Fruit fly (Drosophila melanogaster) whole organism, embryonic: ENCODE measurements around the gene CG13314.

Experiments
- Adf1 ChIP-seq: fragments of 200-800 bp; sonication (Bioruptor generic); IDR thresholded peaks from 2 replicates; pipeline ENCODE4 v1.3.6; 2022; ENCODE audit warnings: missing biosample characterization, missing genetic modification characterization
- B-H2 ChIP-seq: fragments of 200-800 bp; sonication (Bioruptor generic); optimal IDR thresholded peaks from 2 replicates; lab custom pipeline; 2018; ENCODE audit warnings: missing biosample characterization, mild to moderate bottlenecking, missing genetic modification characterization
- Bgb ChIP-seq: fragments of 200-800 bp; sonication (Bioruptor generic); IDR thresholded peaks from 2 replicates; pipeline ENCODE4 v1.3.6; 2022; ENCODE audit warnings: missing biosample characterization, missing genetic modification characterization; ENCODE audit not compliant: partially characterized antibody
- Blimp-1 ChIP-seq: fragments of 200-800 bp; sonication (Bioruptor generic); optimal IDR thresholded peaks from 3 replicates; lab custom pipeline; 2018; ENCODE audit warnings: missing biosample characterization, missing genetic modification characterization, mild to moderate bottlenecking, moderate library complexity, missing genetic modification reagents
- C15 ChIP-seq: fragments of 200-800 bp; sonication (Bioruptor generic); IDR thresholded peaks from 3 replicates; pipeline ENCODE4 v1.3.6; 2022; ENCODE audit warnings: missing biosample characterization, missing genetic modification characterization
- CG10959 ChIP-seq: fragments of 200-800 bp; sonication (Bioruptor generic); IDR thresholded peaks from 2 replicates; pipeline ENCODE4 v1.3.6; 2022; ENCODE audit warnings: missing biosample characterization, missing genetic modification characterization
- CG11085 ChIP-seq: fragments of 200-800 bp; sonication (Bioruptor generic); IDR thresholded peaks from 2 replicates; pipeline ENCODE4 v1.3.6; 2022; ENCODE audit warnings: missing biosample characterization, missing genetic modification characterization
- CG11398 ChIP-seq: fragments of 200-800 bp; sonication (Bioruptor generic); optimal IDR thresholded peaks from 2 replicates; lab custom pipeline; 2016; ENCODE audit warnings: missing biosample characterization, missing genetic modification characterization
- CG12071 ChIP-seq: fragments of 200-800 bp; sonication (Bioruptor generic); optimal IDR thresholded peaks from 3 replicates; lab custom pipeline; 2018; ENCODE audit warnings: missing biosample characterization, mild to moderate bottlenecking, missing genetic modification characterization
- CG14965 ChIP-seq: fragments of 200-800 bp; sonication (Bioruptor generic); optimal IDR thresholded peaks from 2 replicates; lab custom pipeline; 2016; ENCODE audit warnings: missing biosample characterization, missing genetic modification characterization, borderline replicate concordance
- CG15011 ChIP-seq: fragments of 200-800 bp; sonication (Bioruptor generic); optimal IDR thresholded peaks from 3 replicates; lab custom pipeline; 2018; ENCODE audit warnings: missing biosample characterization, mild to moderate bottlenecking, missing genetic modification characterization
- CG1603 ChIP-seq: fragments of 200-800 bp; sonication (Bioruptor generic); optimal IDR thresholded peaks from 2 replicates; lab custom pipeline; 2019; ENCODE audit warnings: missing biosample characterization, mild to moderate bottlenecking, missing genetic modification characterization, moderate library complexity
- CG17612 ChIP-seq: fragments of 200-800 bp; sonication (Bioruptor generic); IDR thresholded peaks from 2 replicates; pipeline ENCODE4 v1.3.6; 2022; ENCODE audit warnings: missing biosample characterization, missing genetic modification characterization
- CG2875 ChIP-seq: fragments of 200-800 bp; sonication (Bioruptor generic); optimal IDR thresholded peaks from 2 replicates; lab custom pipeline; 2017; ENCODE audit warnings: missing biosample characterization, mild to moderate bottlenecking, missing genetic modification characterization, missing genetic modification reagents
- CG30020 ChIP-seq: fragments of 200-800 bp; optimal IDR thresholded peaks from 2 replicates; lab custom pipeline; 2019; ENCODE audit warnings: missing biosample characterization, mild to moderate bottlenecking, missing genetic modification characterization, moderate library complexity
- CG3065 ChIP-seq: fragments of 200-800 bp; sonication (Bioruptor generic); optimal IDR thresholded peaks from 2 replicates; lab custom pipeline; 2016; ENCODE audit warnings: missing biosample characterization, missing genetic modification characterization
- CG42726 ChIP-seq: fragments of 200-800 bp; sonication (Bioruptor generic); IDR thresholded peaks from 2 replicates; pipeline ENCODE4 v1.3.6; 2022; ENCODE audit warnings: missing biosample characterization, missing genetic modification characterization; ENCODE audit not compliant: partially characterized antibody
- CG6689 ChIP-seq: fragments of 200-800 bp; sonication (Bioruptor generic); IDR thresholded peaks from 2 replicates; pipeline ENCODE4 v1.3.6; 2022; ENCODE audit warnings: missing biosample characterization, missing genetic modification characterization
- CG9609 ChIP-seq: fragments of 200-800 bp; sonication (Bioruptor generic); optimal IDR thresholded peaks from 3 replicates; lab custom pipeline; 2016; ENCODE audit warnings: missing biosample characterization, missing genetic modification characterization
- CG9876 ChIP-seq: fragments of 200-800 bp; sonication (Bioruptor generic); optimal IDR thresholded peaks from 2 replicates; lab custom pipeline; 2016; ENCODE audit warnings: missing biosample characterization, missing genetic modification characterization
- Dbx ChIP-seq: fragments of 200-800 bp; sonication (Bioruptor generic); IDR thresholded peaks from 3 replicates; pipeline ENCODE4 v1.3.6; 2022; ENCODE audit warnings: missing biosample characterization, missing genetic modification characterization
- Eip74EF ChIP-seq, 2 experiments: fragments of 200-800 bp in 1 of 2; fragments of >200 bp in 1 of 2; sonication (Bioruptor generic) in 1 of 2; optimal IDR thresholded peaks; 2 replicates each; lab custom pipeline; 2017 to 2019; ENCODE audit warnings: missing biosample characterization in 2 of 2, missing genetic modification characterization in 2 of 2, mild to moderate bottlenecking in 1 of 2, moderate library complexity in 1 of 2
- GATAe ChIP-seq: fragments of 200-800 bp; sonication (Bioruptor generic); conservative IDR thresholded peaks from 2 replicates; pipeline ENCODE4 v1.3.6; 2022; ENCODE audit warnings: missing biosample characterization, missing genetic modification characterization
- HLH3B ChIP-seq: fragments of 200-800 bp; sonication (Bioruptor generic); IDR thresholded peaks from 2 replicates; pipeline ENCODE4 v1.3.6; 2022; ENCODE audit warnings: missing biosample characterization, missing genetic modification characterization
- Hey ChIP-seq: fragments of 200-800 bp; sonication (Bioruptor generic); optimal IDR thresholded peaks from 3 replicates; lab custom pipeline; 2018; ENCODE audit warnings: missing biosample characterization, mild to moderate bottlenecking, missing genetic modification characterization
- Nf-YA ChIP-seq: fragments of 200-800 bp; sonication (Bioruptor generic); IDR thresholded peaks from 2 replicates; pipeline ENCODE4 v1.3.6; 2022; ENCODE audit warnings: missing biosample characterization, missing genetic modification characterization
- Nf-YC ChIP-seq: fragments of 200-800 bp; optimal IDR thresholded peaks from 3 replicates; lab custom pipeline; 2019; ENCODE audit warnings: missing biosample characterization, mild to moderate bottlenecking, missing genetic modification characterization, moderate library complexity
- Oli ChIP-seq: fragments of 200-800 bp; sonication (Bioruptor generic); optimal IDR thresholded peaks from 2 replicates; lab custom pipeline; 2018; ENCODE audit warnings: missing biosample characterization, mild to moderate bottlenecking, missing genetic modification characterization, moderate library complexity
- Sox102F ChIP-seq: fragments of 200-800 bp; sonication (Bioruptor generic); optimal IDR thresholded peaks from 2 replicates; lab custom pipeline; 2018; ENCODE audit warnings: missing biosample characterization, mild to moderate bottlenecking, missing genetic modification characterization, moderate library complexity
- Tbp ChIP-seq: fragments of >200 bp; optimal IDR thresholded peaks from 2 replicates; lab custom pipeline; 2018; ENCODE audit warnings: missing biosample characterization, missing genetic modification characterization
- YL-1 ChIP-seq: fragments of 200-800 bp; sonication (Bioruptor generic); optimal IDR thresholded peaks from 3 replicates; lab custom pipeline; 2017; ENCODE audit warnings: missing biosample characterization, mild to moderate bottlenecking, missing genetic modification characterization
- abd-A ChIP-seq: fragments of 200-800 bp; sonication (Bioruptor generic); optimal IDR thresholded peaks from 3 replicates; lab custom pipeline; 2019; ENCODE audit warnings: missing biosample characterization, mild to moderate bottlenecking, missing genetic modification characterization, moderate library complexity
- aop ChIP-seq: fragments of 200-800 bp; sonication (Bioruptor generic); IDR thresholded peaks from 2 replicates; pipeline ENCODE4 v1.3.6; 2022; ENCODE audit warnings: missing biosample characterization, missing genetic modification characterization
- bcd ChIP-seq: fragments of 200-800 bp; sonication (Bioruptor generic); optimal IDR thresholded peaks from 2 replicates; lab custom pipeline; 2017; ENCODE audit warnings: missing biosample characterization, mild to moderate bottlenecking, missing genetic modification characterization
- br ChIP-seq: fragments of >200 bp; optimal IDR thresholded peaks from 2 replicates; lab custom pipeline; 2017
- caup ChIP-seq: fragments of 200-800 bp; sonication (Bioruptor generic); optimal IDR thresholded peaks from 3 replicates; lab custom pipeline; 2017; ENCODE audit warnings: missing biosample characterization, mild to moderate bottlenecking, missing genetic modification characterization, moderate library complexity; ENCODE audit not compliant: severe bottlenecking
- chif ChIP-seq, 2 experiments: fragments of 200-800 bp; sonication (Bioruptor generic); optimal IDR thresholded peaks; 3 replicates each; lab custom pipeline; 2016; ENCODE audit warnings: missing biosample characterization in 2 of 2, missing genetic modification characterization in 2 of 2
- ci ChIP-seq: fragments of 200-800 bp; sonication (Bioruptor generic); IDR thresholded peaks from 3 replicates; pipeline ENCODE4 v1.3.6; 2022; ENCODE audit warnings: missing biosample characterization, missing genetic modification characterization
- dpn ChIP-seq, 2 experiments: fragments of 200-800 bp; sonication (Bioruptor generic); optimal IDR thresholded peaks; 3 replicates each; lab custom pipeline; 2016; ENCODE audit warnings: missing biosample characterization in 2 of 2, missing genetic modification characterization in 2 of 2
- exex ChIP-seq: fragments of 200-800 bp; sonication (Bioruptor generic); optimal IDR thresholded peaks from 4 replicates; lab custom pipeline; 2018; ENCODE audit warnings: missing biosample characterization, mild to moderate bottlenecking, missing genetic modification characterization, moderate library complexity
- fd102C ChIP-seq: fragments of 200-800 bp; sonication (Bioruptor generic); optimal IDR thresholded peaks from 2 replicates; lab custom pipeline; 2018; ENCODE audit warnings: missing biosample characterization, mild to moderate bottlenecking, missing genetic modification characterization, moderate library complexity
- klu ChIP-seq: fragments of 200-800 bp; sonication (Bioruptor generic); IDR thresholded peaks from 2 replicates; pipeline ENCODE4 v1.3.6; 2022; ENCODE audit warnings: missing biosample characterization, missing genetic modification characterization
- luna ChIP-seq: fragments of 200-800 bp; sonication (Bioruptor generic); optimal IDR thresholded peaks from 2 replicates; lab custom pipeline; 2016; ENCODE audit warnings: missing biosample characterization, missing genetic modification characterization
- maf-S ChIP-seq: fragments of 200-800 bp; sonication (Bioruptor generic); optimal IDR thresholded peaks from 2 replicates; lab custom pipeline; 2016; ENCODE audit warnings: missing biosample characterization, missing genetic modification characterization
- nom ChIP-seq: fragments of 200-800 bp; sonication (Bioruptor generic); optimal IDR thresholded peaks from 2 replicates; lab custom pipeline; 2017; ENCODE audit warnings: missing biosample characterization, missing genetic modification characterization, mild to moderate bottlenecking, moderate library complexity, missing genetic modification reagents
- oc ChIP-seq: fragments of 200-800 bp; sonication (Bioruptor generic); optimal IDR thresholded peaks from 2 replicates; lab custom pipeline; 2018; ENCODE audit warnings: missing biosample characterization, mild to moderate bottlenecking, missing genetic modification characterization, moderate library complexity
- p53 ChIP-seq: fragments of 200-800 bp; sonication (Bioruptor generic); optimal IDR thresholded peaks from 2 replicates; lab custom pipeline; 2016; ENCODE audit warnings: missing biosample characterization, missing genetic modification characterization
- pan ChIP-seq, 4 experiments: fragments of >200 bp in 3 of 4; fragments of 200-800 bp in 1 of 4; sonication (Bioruptor generic) in 1 of 4; optimal IDR thresholded peaks in 3 of 4; IDR thresholded peaks in 1 of 4; 2 replicates each; pipeline versions ENCODE4 v1.3.6 to Lab custom; 2017 to 2022; ENCODE audit warnings: missing biosample characterization in 2 of 4, missing genetic modification characterization in 2 of 4, mixed read lengths in 1 of 4
- pho ChIP-seq: fragments of 200-800 bp; sonication (Bioruptor generic); optimal IDR thresholded peaks from 2 replicates; lab custom pipeline; 2016; ENCODE audit warnings: missing biosample characterization, missing genetic modification characterization
- pnt ChIP-seq: fragments of 200-800 bp; sonication (Bioruptor generic); optimal IDR thresholded peaks from 3 replicates; lab custom pipeline; 2016; ENCODE audit warnings: missing biosample characterization, missing genetic modification characterization
- rib ChIP-seq: fragments of 200-800 bp; sonication (Bioruptor generic); IDR thresholded peaks from 2 replicates; pipeline ENCODE4 v1.3.6; 2022; ENCODE audit warnings: missing biosample characterization, missing genetic modification characterization

The CG13314 gene

DNA sequence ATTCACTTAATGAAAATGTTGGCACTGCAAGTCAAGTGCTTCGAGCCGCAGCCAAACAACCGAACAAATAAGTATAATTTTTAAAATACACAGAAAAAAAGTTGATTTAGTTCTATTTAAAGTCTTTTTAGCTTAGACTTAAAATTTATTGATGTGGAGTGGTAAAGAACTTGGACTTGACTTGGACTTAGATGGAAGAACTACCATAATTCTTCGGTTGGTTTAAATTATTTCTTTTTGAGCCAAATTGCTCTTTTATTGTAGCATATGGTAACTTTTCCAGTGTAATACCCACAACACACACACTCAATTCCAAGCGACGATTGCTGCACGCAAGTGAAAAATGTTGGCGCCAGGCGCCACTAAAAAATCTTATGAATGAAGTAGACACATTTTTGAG lies 46.5 kb downstream of the CG13314 start (continued):
- TF ChIP-seq caup = no peak
- no peak for TF ChIP-seq maf-S (GFP tag; lab: Kevin White, UChicago)
- TF ChIP-seq CG1603 (tag; lab: Kevin White, UChicago) = peak; percentile 57
- no peak for TF ChIP-seq br (lab: Kevin White, UChicago)
- peak; percentile 6 for TF ChIP-seq CG2875
- TF ChIP-seq C15 (GFP tag; lab: Robert Waterston, UW) = no peak
- TF ChIP-seq chif (GFP tag; optimal IDR thresholded peaks at IDR 0.05; lab: Kevin White, UChicago) = peak; percentile 25 to 63
- TF ChIP-seq Tbp (GFP tag; lab: Kevin White, UChicago) = no peak
- no peak for TF ChIP-seq pho (GFP tag; lab: Kevin White, UChicago)
- no peak for TF ChIP-seq klu
- no peak for TF ChIP-seq B-H2 (GFP tag; lab: Kevin White, UChicago)
- no peak for TF ChIP-seq CG17612 (GFP tag; lab: Robert Waterston, UW)
- no peak for TF ChIP-seq Eip74EF (GFP tag; optimal IDR thresholded peaks at IDR 0.05; lab: Kevin White, UChicago)
- no peak for TF ChIP-seq p53 (GFP tag; lab: Kevin White, UChicago)
- TF ChIP-seq HLH3B (GFP tag; lab: Robert Waterston, UW) = peak; percentile 59; the same call in 1 of the 2 replicates
- peak; percentile 38 for TF ChIP-seq CG9609 (GFP tag; lab: Kevin White, UChicago)
- TF ChIP-seq CG12071 (GFP tag; lab: Kevin White, UChicago) = no peak
- TF ChIP-seq Adf1 = no peak
- TF ChIP-seq Nf-YC (tag; lab: Kevin White, UChicago) = no peak
- TF ChIP-seq CG3065 (GFP tag; lab: Kevin White, UChicago) = no peak
- TF ChIP-seq CG42726 (GFP tag; lab: Robert Waterston, UW) = no peak
- TF ChIP-seq CG11398 (GFP tag; lab: Kevin White, UChicago) = peak; percentile 8
- no peak for TF ChIP-seq oc
- TF ChIP-seq Bgb (GFP tag; lab: Robert Waterston, UW) = no peak
- peak; percentile 62; the same call in 1 of the 3 replicates for TF ChIP-seq ci
- TF ChIP-seq Nf-YA = no peak
- TF ChIP-seq dpn (GFP tag; optimal IDR thresholded peaks at IDR 0.05; lab: Kevin White, UChicago) = peak; percentile 33 to 48
- TF ChIP-seq CG30020 = no peak
- no peak for TF ChIP-seq CG9876 (GFP tag; lab: Kevin White, UChicago)
- TF ChIP-seq rib (GFP tag; lab: Robert Waterston, UW) = no peak
- no peak for TF ChIP-seq aop (GFP tag; lab: Robert Waterston, UW)
- TF ChIP-seq CG14965 (GFP tag; lab: Kevin White, UChicago) = no peak
- TF ChIP-seq abd-A (tag; lab: Kevin White, UChicago) = no peak
- peak; percentile 35 for TF ChIP-seq bcd
- TF ChIP-seq Dbx = no peak
- TF ChIP-seq GATAe (GFP tag; lab: Robert Waterston, UW) = no peak
- TF ChIP-seq CG6689 (GFP tag; lab: Robert Waterston, UW) = 0 out of 2 replicates have a peak, but pooled peaks have one; percentile 33
- no peak for TF ChIP-seq pan (optimal IDR thresholded peaks at IDR 0.05; lab: Kevin White, UChicago)
- peak in 1 of 2 experiments; percentile 47 for TF ChIP-seq pan (GFP tag; optimal IDR thresholded peaks at IDR 0.05 in 1 of 2, IDR thresholded peaks at IDR 0.05 in 1 of 2)
- no peak for TF ChIP-seq luna (GFP tag; lab: Kevin White, UChicago)
- TF ChIP-seq fd102C (GFP tag; lab: Kevin White, UChicago) = peak; percentile 16
- no peak for TF ChIP-seq YL-1 (GFP tag; lab: Kevin White, UChicago)
- TF ChIP-seq Blimp-1 (GFP tag; lab: Kevin White, UChicago) = peak; percentile 5
- peak; percentile 62 for TF ChIP-seq Sox102F (GFP tag; lab: Kevin White, UChicago)
- no peak for TF ChIP-seq CG15011 (GFP tag; lab: Kevin White, UChicago)
- peak; percentile 72 for TF ChIP-seq CG10959 (GFP tag; lab: Robert Waterston, UW)
- no peak for TF ChIP-seq nom (GFP tag; lab: Kevin White, UChicago)
- TF ChIP-seq Oli (tag; lab: Kevin White, UChicago) = peak; percentile 66
- no peak for TF ChIP-seq CG11085
- no peak for TF ChIP-seq pnt (GFP tag; lab: Kevin White, UChicago)
- no peak for TF ChIP-seq Hey
- no peak for TF ChIP-seq exex (tag; lab: Kevin White, UChicago)
